Fruit fly (Drosophila melanogaster): ENCODE measurements around the gene CG14137.
"Not testable (repeated sequence)": the region's sequence is repeated elsewhere in the genome, so short reads cannot be mapped to it uniquely, and the experiment has no call there.

DNA sequence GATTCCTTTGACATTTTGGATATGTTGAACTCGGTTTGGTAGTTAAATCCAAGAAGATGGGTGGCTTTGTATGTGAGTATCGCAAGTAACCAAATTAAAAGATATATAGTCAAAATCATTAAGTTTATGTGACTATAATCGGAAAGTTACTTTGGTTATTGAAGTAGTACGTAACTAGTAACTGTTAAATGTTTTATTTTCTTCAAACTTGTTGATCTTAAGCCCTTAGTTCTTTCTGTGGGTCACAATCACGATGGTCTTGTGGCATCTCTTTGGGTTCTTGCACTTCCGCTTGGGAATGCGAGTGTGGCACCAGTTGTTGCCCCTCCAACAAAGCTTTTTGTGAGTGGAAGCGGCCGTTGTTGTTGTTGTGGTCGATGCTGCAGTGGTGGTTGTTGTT is 22.9 kb downstream of the CG14137 start, which contains the start of gene CG33489:
- not testable (repeated sequence) for TF ChIP-seq CTCF, CG8478 (optimal IDR thresholded peaks at IDR 0.05)

All from S2 (cell line).